In the genomic region with DNA sequence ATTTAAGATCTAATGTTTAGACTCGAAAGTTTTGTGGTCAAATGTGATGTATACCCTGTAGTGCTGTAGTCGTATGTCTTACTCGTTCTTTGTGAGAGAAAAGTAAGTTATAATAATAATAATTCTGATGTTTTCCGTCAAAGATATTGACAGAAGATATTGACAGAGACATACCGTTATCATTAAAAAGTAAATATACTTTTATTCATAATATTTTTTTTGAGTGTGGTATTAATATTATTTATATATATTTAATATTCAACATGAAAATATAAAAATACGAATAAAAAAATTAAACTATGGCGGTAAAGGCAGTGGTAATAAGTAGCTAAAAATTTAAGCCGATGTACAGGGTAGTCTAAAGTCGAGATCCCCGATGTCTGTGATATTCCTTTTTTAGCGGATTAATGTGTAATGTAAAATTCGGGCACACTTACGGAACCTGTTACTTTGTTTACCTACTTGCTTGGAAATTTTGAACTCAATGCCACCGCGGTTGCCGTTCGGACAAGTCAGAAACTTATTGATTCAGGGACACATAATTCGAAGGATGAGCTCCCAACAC, we compare ENCODE assay signal across 1 fruit fly cellular context.
TF ChIP-seq lines count a peak whose summit lies in the region.

Gene CG2100 (minus strand): TSS at position 51 of the 565 bp plus-strand sequence.
Gene CG1236 (plus strand): TSS at position 444 of the 565 bp plus-strand sequence.

TF ChIP-seq in whole organism, embryonic, 481 proteins besides CTCF, POLR2A, EP300 and RAD21 (continued from another document and continues in another):
- TF ChIP-seq mam (GFP tag; optimal IDR thresholded peaks at IDR 0.05; lab: Kevin White, UChicago): peak; percentile 53
- TF ChIP-seq CG15479 (GFP tag; optimal IDR thresholded peaks at IDR 0.05; lab: Kevin White, UChicago): peak; percentile 2
- peak; percentile 85 for TF ChIP-seq CG1233 (GFP tag; optimal IDR thresholded peaks at IDR 0.05; lab: Kevin White, UChicago)
- TF ChIP-seq CG14050 (GFP tag; IDR thresholded peaks at IDR 0.05; lab: Robert Waterston, UW): peak; percentile 41; the same call in 2 of the 3 replicates
- peak; percentile 79 for TF ChIP-seq lilli (GFP tag; optimal IDR thresholded peaks at IDR 0.05; lab: Kevin White, UChicago)
- peak; percentile 77 for TF ChIP-seq run (tag; optimal IDR thresholded peaks at IDR 0.05; lab: Kevin White, UChicago)
- TF ChIP-seq CG17186 (GFP tag; optimal IDR thresholded peaks at IDR 0.05; lab: Kevin White, UChicago): peak; percentile 2
- TF ChIP-seq vvl (GFP tag; IDR thresholded peaks at IDR 0.05; lab: Robert Waterston, UW): peak; percentile 76; the same call in 1 of the 2 replicates
- no peak; the same call in 2 of the 3 replicates for TF ChIP-seq sr (GFP tag; IDR thresholded peaks at IDR 0.05; lab: Robert Waterston, UW)
- TF ChIP-seq dati (GFP tag; IDR thresholded peaks at IDR 0.05; lab: Robert Waterston, UW): no peak
- no peak for TF ChIP-seq Dip3 (GFP tag; optimal IDR thresholded peaks at IDR 0.05; lab: Kevin White, UChicago)
- TF ChIP-seq zen2 (GFP tag; IDR thresholded peaks at IDR 0.05; lab: Robert Waterston, UW; ENCODE audit: partially characterized antibody): no peak
- peak; percentile 87 for TF ChIP-seq CG3281 (GFP tag; optimal IDR thresholded peaks at IDR 0.05; lab: Kevin White, UChicago)
- peak; percentile 79 for TF ChIP-seq ewg (GFP tag; optimal IDR thresholded peaks at IDR 0.05; lab: Kevin White, UChicago)
- peak; percentile 76 for TF ChIP-seq Spps (tag; optimal IDR thresholded peaks at IDR 0.05; lab: Kevin White, UChicago)
- TF ChIP-seq CG34422 (GFP tag; IDR thresholded peaks at IDR 0.05; lab: Robert Waterston, UW): peak; percentile 72; the same call in 2 of the 3 replicates
- peak; percentile 91 for TF ChIP-seq phol (tag; optimal IDR thresholded peaks at IDR 0.05; lab: Kevin White, UChicago)
- no peak for TF ChIP-seq cg (GFP tag; optimal IDR thresholded peaks at IDR 0.05; lab: Kevin White, UChicago)
- peak; percentile 90 for TF ChIP-seq CG10209 (GFP tag; optimal IDR thresholded peaks at IDR 0.05; lab: Kevin White, UChicago)
- peak; percentile 90 for TF ChIP-seq Ssrp (tag; optimal IDR thresholded peaks at IDR 0.05; lab: Kevin White, UChicago)
- TF ChIP-seq CG9727 (GFP tag; optimal IDR thresholded peaks at IDR 0.05; lab: Kevin White, UChicago): peak; percentile 94
- TF ChIP-seq ken (GFP tag; IDR thresholded peaks at IDR 0.05; lab: Robert Waterston, UW): 0 out of 3 replicates have a peak, but pooled peaks have one; percentile 53
- TF ChIP-seq unc-4 (GFP tag; IDR thresholded peaks at IDR 0.05; lab: Robert Waterston, UW; ENCODE audit: partially characterized antibody): no peak
- TF ChIP-seq CG16779 (GFP tag; IDR thresholded peaks at IDR 0.05; lab: Robert Waterston, UW): no peak
- no peak for TF ChIP-seq dm (GFP tag; optimal IDR thresholded peaks at IDR 0.05; lab: Kevin White, UChicago)
- TF ChIP-seq CG1603 (tag; optimal IDR thresholded peaks at IDR 0.05; lab: Kevin White, UChicago): no peak
- peak; percentile 63; the same call in 1 of the 2 replicates for TF ChIP-seq HLH3B (GFP tag; IDR thresholded peaks at IDR 0.05; lab: Robert Waterston, UW)
- TF ChIP-seq CG14710 (tag; optimal IDR thresholded peaks at IDR 0.05; lab: Kevin White, UChicago): peak; percentile 91
- TF ChIP-seq klu (GFP tag; IDR thresholded peaks at IDR 0.05; lab: Robert Waterston, UW): no peak; the same call in 1 of the 2 replicates
- TF ChIP-seq sqz (GFP tag; optimal IDR thresholded peaks at IDR 0.05; lab: Kevin White, UChicago): no peak
- TF ChIP-seq E2f1 (GFP tag; IDR thresholded peaks at IDR 0.05; lab: Robert Waterston, UW): peak; percentile 81
- no peak for TF ChIP-seq Atf3 (GFP tag; optimal IDR thresholded peaks at IDR 0.05; lab: Kevin White, UChicago)
- TF ChIP-seq CG1792 (GFP tag; optimal IDR thresholded peaks at IDR 0.05; lab: Kevin White, UChicago): peak; percentile 7
- TF ChIP-seq CG3995 (GFP tag; optimal IDR thresholded peaks at IDR 0.05; lab: Kevin White, UChicago): peak; percentile 45
- TF ChIP-seq Ada2b (GFP tag; IDR thresholded peaks at IDR 0.05; lab: Robert Waterston, UW): peak; percentile 70
- peak; percentile 54; the same call in 1 of the 2 replicates for TF ChIP-seq wor (GFP tag; IDR thresholded peaks at IDR 0.05; lab: Robert Waterston, UW)
- peak; percentile 83 for TF ChIP-seq Blimp-1 (GFP tag; optimal IDR thresholded peaks at IDR 0.05; lab: Kevin White, UChicago)
- TF ChIP-seq Optix (GFP tag; IDR thresholded peaks at IDR 0.05; lab: Robert Waterston, UW): peak; percentile 26; the same call in 1 of the 3 replicates
- no peak for TF ChIP-seq CG14965 (GFP tag; optimal IDR thresholded peaks at IDR 0.05; lab: Kevin White, UChicago; ENCODE audit: borderline replicate concordance)
- peak; percentile 56 for TF ChIP-seq stc (GFP tag; IDR thresholded peaks at IDR 0.05; lab: Robert Waterston, UW)
- peak; percentile 1 for TF ChIP-seq tup (GFP tag; optimal IDR thresholded peaks at IDR 0.05; lab: Kevin White, UChicago)
- TF ChIP-seq CG6683 (GFP tag; optimal IDR thresholded peaks at IDR 0.05; lab: Kevin White, UChicago): peak; percentile 67
- no peak for TF ChIP-seq CG1832 (GFP tag; optimal IDR thresholded peaks at IDR 0.05; lab: Kevin White, UChicago)
- TF ChIP-seq CG13287 (GFP tag; IDR thresholded peaks at IDR 0.05; lab: Robert Waterston, UW; ENCODE audit: partially characterized antibody): no peak
- peak; percentile 12 for TF ChIP-seq repo (GFP tag; optimal IDR thresholded peaks at IDR 0.05; lab: Kevin White, UChicago)
- no peak for TF ChIP-seq da (GFP tag; optimal IDR thresholded peaks at IDR 0.05; lab: Kevin White, UChicago)
- TF ChIP-seq CG12236 (GFP tag; optimal IDR thresholded peaks at IDR 0.05; lab: Kevin White, UChicago): no peak
- no peak for TF ChIP-seq hth (optimal IDR thresholded peaks at IDR 0.05; lab: Kevin White, UChicago)
- peak; percentile 76 for TF ChIP-seq sisA (GFP tag; IDR thresholded peaks at IDR 0.05; lab: Robert Waterston, UW)
- TF ChIP-seq CG7745 (tag; optimal IDR thresholded peaks at IDR 0.05; lab: Kevin White, UChicago): no peak
- no peak for TF ChIP-seq ham (GFP tag; IDR thresholded peaks at IDR 0.05; lab: Robert Waterston, UW)
- peak; percentile 73 to 89 for TF ChIP-seq bsh (GFP tag; optimal IDR thresholded peaks at IDR 0.05; lab: Kevin White, UChicago)
- TF ChIP-seq org-1 (GFP tag; optimal IDR thresholded peaks at IDR 0.05; lab: Kevin White, UChicago): peak; percentile 68
- TF ChIP-seq gfzf (GFP tag; optimal IDR thresholded peaks at IDR 0.05; lab: Kevin White, UChicago): peak; percentile 69
- TF ChIP-seq Taf1 (GFP tag; IDR thresholded peaks at IDR 0.05; lab: Robert Waterston, UW): 0 out of 2 replicates have a peak, but pooled peaks have one; percentile 16
- 0 out of 2 replicates have a peak, but pooled peaks have one; percentile 49 for TF ChIP-seq Rx (GFP tag; IDR thresholded peaks at IDR 0.05; lab: Robert Waterston, UW)
- no peak for TF ChIP-seq Hr39 (optimal IDR thresholded peaks at IDR 0.05; lab: Kevin White, UChicago)
- no peak for TF ChIP-seq usp (GFP tag; optimal IDR thresholded peaks at IDR 0.05; lab: Kevin White, UChicago)
- TF ChIP-seq CG33213 (GFP tag; optimal IDR thresholded peaks at IDR 0.05; lab: Kevin White, UChicago): peak; percentile 17
- TF ChIP-seq Max (GFP tag; optimal IDR thresholded peaks at IDR 0.05; lab: Kevin White, UChicago): peak; percentile 58
- no peak for TF ChIP-seq HLH4C (GFP tag; IDR thresholded peaks at IDR 0.05; lab: Robert Waterston, UW; ENCODE audit: partially characterized antibody)
- no peak for TF ChIP-seq Elba2 (GFP tag; optimal IDR thresholded peaks at IDR 0.05; lab: Kevin White, UChicago)
- no peak for TF ChIP-seq Poxn (GFP tag; IDR thresholded peaks at IDR 0.05; lab: Robert Waterston, UW)
- TF ChIP-seq lola (GFP tag; optimal IDR thresholded peaks at IDR 0.05; lab: Kevin White, UChicago): peak in 1 of 3 experiments; percentile 91
- peak; percentile 81 for TF ChIP-seq CG10654 (GFP tag; optimal IDR thresholded peaks at IDR 0.05; lab: Kevin White, UChicago)
- no peak for TF ChIP-seq CG7963 (GFP tag; IDR thresholded peaks at IDR 0.05; lab: Robert Waterston, UW; ENCODE audit: partially characterized antibody)
- TF ChIP-seq CG6854 (GFP tag; optimal IDR thresholded peaks at IDR 0.05; lab: Kevin White, UChicago): peak; percentile 63
- peak; percentile 68 for TF ChIP-seq CG4404 (GFP tag; IDR thresholded peaks at IDR 0.05; lab: Robert Waterston, UW)
- peak; percentile 79 for TF ChIP-seq chm (GFP tag; IDR thresholded peaks at IDR 0.05; lab: Robert Waterston, UW)
- peak; percentile 95 for TF ChIP-seq gem (tag; optimal IDR thresholded peaks at IDR 0.05; lab: Kevin White, UChicago)
- TF ChIP-seq mirr (GFP tag; optimal IDR thresholded peaks at IDR 0.05; lab: Kevin White, UChicago): no peak
- peak; percentile 64 for TF ChIP-seq CG9215 (GFP tag; IDR thresholded peaks at IDR 0.05; lab: Robert Waterston, UW)
- TF ChIP-seq Xrp1 (GFP tag; IDR thresholded peaks at IDR 0.05; lab: Robert Waterston, UW): peak; percentile 83
- peak; percentile 73 for TF ChIP-seq Chrac-16 (GFP tag; optimal IDR thresholded peaks at IDR 0.05; lab: Kevin White, UChicago)
- no peak for TF ChIP-seq maf-S (GFP tag; optimal IDR thresholded peaks at IDR 0.05; lab: Kevin White, UChicago)
- TF ChIP-seq Dek (tag; optimal IDR thresholded peaks at IDR 0.05; lab: Kevin White, UChicago): peak; percentile 86
- TF ChIP-seq en (GFP tag; optimal IDR thresholded peaks at IDR 0.05; lab: Kevin White, UChicago): no peak
- TF ChIP-seq BtbVII (GFP tag; optimal IDR thresholded peaks at IDR 0.05; lab: Kevin White, UChicago): peak; percentile 77
- peak; percentile 92 for TF ChIP-seq CG7839 (tag; optimal IDR thresholded peaks at IDR 0.05; lab: Kevin White, UChicago)
- TF ChIP-seq salm (tag; optimal IDR thresholded peaks at IDR 0.05; lab: Kevin White, UChicago): peak; percentile 80
- no peak for TF ChIP-seq pros (GFP tag; optimal IDR thresholded peaks at IDR 0.05; lab: Kevin White, UChicago)
- TF ChIP-seq Asciz (GFP tag; optimal IDR thresholded peaks at IDR 0.05; lab: Kevin White, UChicago): peak; percentile 77
- 0 out of 2 replicates have a peak, but pooled peaks have one; percentile 19 for TF ChIP-seq peb (GFP tag; IDR thresholded peaks at IDR 0.05; lab: Robert Waterston, UW)
- peak; percentile 55 for TF ChIP-seq trh (GFP tag; optimal IDR thresholded peaks at IDR 0.05; lab: Kevin White, UChicago)
- no peak for TF ChIP-seq hb (GFP tag; IDR thresholded peaks at IDR 0.05; lab: Robert Waterston, UW; ENCODE audit: partially characterized antibody)
- TF ChIP-seq CG30431 (GFP tag; optimal IDR thresholded peaks at IDR 0.05; lab: Kevin White, UChicago): peak; percentile 82
- TF ChIP-seq crc (GFP tag; optimal IDR thresholded peaks at IDR 0.05; lab: Kevin White, UChicago): no peak
- peak; percentile 25 for TF ChIP-seq CHES-1-like (GFP tag; optimal IDR thresholded peaks at IDR 0.05; lab: Kevin White, UChicago)
- TF ChIP-seq CG6791 (GFP tag; IDR thresholded peaks at IDR 0.05; lab: Robert Waterston, UW; ENCODE audit: partially characterized antibody): no peak
- TF ChIP-seq MBD-R2 (GFP tag; IDR thresholded peaks at IDR 0.05; lab: Robert Waterston, UW): peak; percentile 72
- TF ChIP-seq CG2875 (GFP tag; optimal IDR thresholded peaks at IDR 0.05; lab: Kevin White, UChicago): peak; percentile 79
- TF ChIP-seq nerfin-1 (tag; optimal IDR thresholded peaks at IDR 0.05; lab: Kevin White, UChicago): peak; percentile 79
- peak in 1 of 3 experiments; percentile 54 for TF ChIP-seq Stat92E (GFP tag; optimal IDR thresholded peaks at IDR 0.05; lab: Kevin White, UChicago)
- TF ChIP-seq pb (GFP tag; optimal IDR thresholded peaks at IDR 0.05; lab: Kevin White, UChicago): no peak
- peak; percentile 82 for TF ChIP-seq ATbp (GFP tag; optimal IDR thresholded peaks at IDR 0.05; lab: Kevin White, UChicago)
- TF ChIP-seq CG14014 (GFP tag; IDR thresholded peaks at IDR 0.05; lab: Robert Waterston, UW): peak; percentile 59
- peak; percentile 32 for TF ChIP-seq pho (GFP tag; optimal IDR thresholded peaks at IDR 0.05; lab: Kevin White, UChicago)
- peak; percentile 32 for TF ChIP-seq CG7928 (GFP tag; optimal IDR thresholded peaks at IDR 0.05; lab: Kevin White, UChicago)
- TF ChIP-seq CG1647 (GFP tag; optimal IDR thresholded peaks at IDR 0.05; lab: Kevin White, UChicago): peak; percentile 8
- TF ChIP-seq fd64A (GFP tag; optimal IDR thresholded peaks at IDR 0.05; lab: Kevin White, UChicago): no peak
- TF ChIP-seq pnt (GFP tag; optimal IDR thresholded peaks at IDR 0.05; lab: Kevin White, UChicago): no peak
- TF ChIP-seq CG11247 (GFP tag; IDR thresholded peaks at IDR 0.05; lab: Robert Waterston, UW): peak; percentile 65
- TF ChIP-seq twi (tag; optimal IDR thresholded peaks at IDR 0.05; lab: Kevin White, UChicago): peak; percentile 78
- peak; percentile 3 for TF ChIP-seq btn (GFP tag; optimal IDR thresholded peaks at IDR 0.05; lab: Kevin White, UChicago)
- TF ChIP-seq Bteb2 (GFP tag; optimal IDR thresholded peaks at IDR 0.05; lab: Kevin White, UChicago): no peak
- TF ChIP-seq Awh (GFP tag; IDR thresholded peaks at IDR 0.05; lab: Robert Waterston, UW): peak; percentile 65
- TF ChIP-seq dan (GFP tag; IDR thresholded peaks at IDR 0.05; lab: Robert Waterston, UW): no peak
- TF ChIP-seq CG8089 (GFP tag; optimal IDR thresholded peaks at IDR 0.05; lab: Kevin White, UChicago): no peak
- TF ChIP-seq Dad (GFP tag; optimal IDR thresholded peaks at IDR 0.05; lab: Kevin White, UChicago): no peak
- peak; percentile 9 for TF ChIP-seq CG4854 (GFP tag; optimal IDR thresholded peaks at IDR 0.05; lab: Kevin White, UChicago)
- TF ChIP-seq CG14667 (GFP tag; IDR thresholded peaks at IDR 0.05; lab: Robert Waterston, UW): peak; percentile 23; the same call in 1 of the 2 replicates
- peak; percentile 86 for TF ChIP-seq HHEX (GFP tag; optimal IDR thresholded peaks at IDR 0.05; lab: Kevin White, UChicago)
- peak; percentile 71 for TF ChIP-seq Deaf1 (tag; optimal IDR thresholded peaks at IDR 0.05; lab: Kevin White, UChicago)
- TF ChIP-seq Atf-2 (GFP tag; optimal IDR thresholded peaks at IDR 0.05; lab: Kevin White, UChicago): peak; percentile 31
- no peak for TF ChIP-seq tna (GFP tag; IDR thresholded peaks at IDR 0.05; lab: Robert Waterston, UW; ENCODE audit: partially characterized antibody)
- peak; percentile 82 for TF ChIP-seq Ptx1 (GFP tag; IDR thresholded peaks at IDR 0.05; lab: Robert Waterston, UW)
- no peak for TF ChIP-seq cad (GFP tag; optimal IDR thresholded peaks at IDR 0.05; lab: Kevin White, UChicago)
- TF ChIP-seq CG11093 (GFP tag; IDR thresholded peaks at IDR 0.05; lab: Robert Waterston, UW): 0 out of 3 replicates have a peak, but pooled peaks have one; percentile 51
- TF ChIP-seq crol (GFP tag; IDR thresholded peaks at IDR 0.05; lab: Robert Waterston, UW): no peak
- TF ChIP-seq H15 (GFP tag; IDR thresholded peaks at IDR 0.05; lab: Robert Waterston, UW): no peak; the same call in 2 of the 3 replicates
- peak; percentile 88 for TF ChIP-seq odd (GFP tag; optimal IDR thresholded peaks at IDR 0.05; lab: Kevin White, UChicago)
- peak; percentile 71 for TF ChIP-seq CG1529 (GFP tag; optimal IDR thresholded peaks at IDR 0.05; lab: Kevin White, UChicago)
